Fruit fly (Drosophila melanogaster): Measurements from ENCODE around the gene Sgt.

Sgt gene

dm6 chr2L:17495759-17496158 is 24.4 kb downstream of the Sgt start (continued):
- peak; percentile 48 for TF ChIP-seq gsb-n (tag; optimal IDR thresholded peaks at IDR 0.05)
- TF ChIP-seq Ets65A (GFP tag), result no peak
- no peak for TF ChIP-seq trem (tag; optimal IDR thresholded peaks at IDR 0.05)
- no peak for TF ChIP-seq Rfx (GFP tag; IDR thresholded peaks at IDR 0.05)
- TF ChIP-seq oc (tag; optimal IDR thresholded peaks at IDR 0.05), result peak; percentile 64
- TF ChIP-seq sd (tag; optimal IDR thresholded peaks at IDR 0.05), result no peak
- TF ChIP-seq CG17359 (tag; optimal IDR thresholded peaks at IDR 0.05), result no peak
- no peak for TF ChIP-seq da (GFP tag; optimal IDR thresholded peaks at IDR 0.05)
- TF ChIP-seq sna (GFP tag; IDR thresholded peaks at IDR 0.05; ENCODE audit: partially characterized antibody), result no peak
- no peak for TF ChIP-seq luna (GFP tag; optimal IDR thresholded peaks at IDR 0.05)
- TF ChIP-seq HmgZ (tag; optimal IDR thresholded peaks at IDR 0.05), result no peak
- TF ChIP-seq kay (GFP tag; optimal IDR thresholded peaks at IDR 0.05), result no peak
- TF ChIP-seq abd-A (tag; optimal IDR thresholded peaks at IDR 0.05), result peak; percentile 82
- no peak for TF ChIP-seq inv (GFP tag; IDR thresholded peaks at IDR 0.05; ENCODE audit: partially characterized antibody)
- no peak for TF ChIP-seq CG14014 (GFP tag; IDR thresholded peaks at IDR 0.05)
- no peak for TF ChIP-seq vfl (GFP tag; optimal IDR thresholded peaks at IDR 0.05)
- TF ChIP-seq CG3726 (GFP tag; IDR thresholded peaks at IDR 0.05), result no peak
- TF ChIP-seq slp2 (GFP tag; optimal IDR thresholded peaks at IDR 0.05), result no peak
- no peak for TF ChIP-seq jumu (GFP tag; optimal IDR thresholded peaks at IDR 0.05)
- TF ChIP-seq CG6813 (GFP tag; optimal IDR thresholded peaks at IDR 0.05), result no peak
- TF ChIP-seq Dip3 (GFP tag; optimal IDR thresholded peaks at IDR 0.05), result no peak
- TF ChIP-seq CG13894 (tag; optimal IDR thresholded peaks at IDR 0.05), result no peak
- no peak for TF ChIP-seq ranshi (GFP tag; IDR thresholded peaks at IDR 0.05)
- no peak for TF ChIP-seq CG12391 (tag; optimal IDR thresholded peaks at IDR 0.05)
- no peak for TF ChIP-seq HLH4C (GFP tag; IDR thresholded peaks at IDR 0.05; ENCODE audit: partially characterized antibody)
- no peak for TF ChIP-seq CHES-1-like (GFP tag; optimal IDR thresholded peaks at IDR 0.05)
- no peak for TF ChIP-seq CG4820 (GFP tag; optimal IDR thresholded peaks at IDR 0.05)
- TF ChIP-seq Awh (GFP tag; IDR thresholded peaks at IDR 0.05), result peak; percentile 44; the same call in 1 of the 2 replicates
- no peak for TF ChIP-seq CG9932 (GFP tag; IDR thresholded peaks at IDR 0.05)
- no peak for TF ChIP-seq CG7556 (GFP tag; optimal IDR thresholded peaks at IDR 0.05)
- no peak for TF ChIP-seq Doc2 (GFP tag; IDR thresholded peaks at IDR 0.05)
- TF ChIP-seq Mes4 (GFP tag; optimal IDR thresholded peaks at IDR 0.05), result no peak

- TF ChIP-seq Hr39 (optimal IDR thresholded peaks at IDR 0.05) (no peak), CG7839 (tag; optimal IDR thresholded peaks at IDR 0.05) (no peak), Hey (tag; optimal IDR thresholded peaks at IDR 0.05) (no peak), Atf3 (GFP tag; optimal IDR thresholded peaks at IDR 0.05) (no peak), CG14965 (GFP tag; optimal IDR thresholded peaks at IDR 0.05; ENCODE audit: borderline replicate concordance) (no peak), Rx (GFP tag; IDR thresholded peaks at IDR 0.05) (no peak), lab (GFP tag; optimal IDR thresholded peaks at IDR 0.05) (no peak), tin (GFP tag; optimal IDR thresholded peaks at IDR 0.05) (no peak), zen (tag; optimal IDR thresholded peaks at IDR 0.05) (peak; percentile 10), Sry-β (GFP tag; optimal IDR thresholded peaks at IDR 0.05) (no peak), Deaf1 (tag; optimal IDR thresholded peaks at IDR 0.05) (no peak), CG7963 (GFP tag; IDR thresholded peaks at IDR 0.05; ENCODE audit: partially characterized antibody) (no peak), h (optimal IDR thresholded peaks at IDR 0.05) (no peak), luna (GFP tag; optimal IDR thresholded peaks at IDR 0.05) (no peak), Optix (GFP tag; IDR thresholded peaks at IDR 0.05) (no peak), mam (GFP tag; optimal IDR thresholded peaks at IDR 0.05) (no peak), gcm (GFP tag; optimal IDR thresholded peaks at IDR 0.05) (no peak), Sox102F (GFP tag; optimal IDR thresholded peaks at IDR 0.05) (no peak), croc (GFP tag; conservative IDR thresholded peaks at IDR 0.05) (no peak), GATAe (GFP tag; conservative IDR thresholded peaks at IDR 0.05) (no peak), klu (GFP tag; IDR thresholded peaks at IDR 0.05) (no peak), CG8478 (optimal IDR thresholded peaks at IDR 0.05) (no peak), Dll (GFP tag; IDR thresholded peaks at IDR 0.05; ENCODE audit: partially characterized antibody) (no peak), Poxn (GFP tag; IDR thresholded peaks at IDR 0.05) (no peak)
Observed at dm6 chr2L:17497108-17497507, 25.7 kb downstream of the Sgt start, which contains the start of gene qua. Gene qua, minus strand, starts transcription at chr2L:17497208.
